Worm (Caenorhabditis elegans): ENCODE measurements around the gene gkow-1.

ce11 chrIV:10403193-10404058, 45.5 kb downstream of the gkow-1 start, which contains the start of gene gpa-7:
- TF ChIP-seq ceh-63 (GFP tag; optimal IDR thresholded peaks at IDR 0.05) (no peak), efl-1 (optimal IDR thresholded peaks at IDR 0.05) (peak; percentile 49 to 73), efl-1 (GFP tag; optimal IDR thresholded peaks at IDR 0.05 in 1 of 2) (peak; percentile 4 to 10), fos-1 (tag; optimal IDR thresholded peaks at IDR 0.05) (peak; percentile 27), pqm-1 (tag; optimal IDR thresholded peaks at IDR 0.05) (no peak), blmp-1 (tag; optimal IDR thresholded peaks at IDR 0.05) (peak; percentile 89), mdl-1 (tag; optimal IDR thresholded peaks at IDR 0.05) (peak in 1 of 2 experiments; percentile 49), pax-3 (tag; optimal IDR thresholded peaks at IDR 0.05) (peak; percentile 71), pag-3 (tag; optimal IDR thresholded peaks at IDR 0.05; ENCODE audit: borderline replicate concordance, insufficient read depth) (no peak), tbx-2 (tag; optimal IDR thresholded peaks at IDR 0.05) (peak; percentile 86), nhr-12 (tag; optimal IDR thresholded peaks at IDR 0.05) (no peak), ceh-82 (tag; optimal IDR thresholded peaks at IDR 0.05) (peak in 2 of 3 experiments; percentile 54 to 65), ama-1 (optimal IDR thresholded peaks at IDR 0.05) (no peak), aha-1 (tag; optimal IDR thresholded peaks at IDR 0.05) (no peak)
